Worm (Caenorhabditis elegans) whole organism, L4/young adult: ENCODE measurements around the gene dpy-20.

Experiments
- W03F9.2 ChIP-seq: fragments of 150-350 bp; optimal IDR thresholded peaks from 2 replicates; lab custom pipeline; 2014; ENCODE audit warnings: missing biosample characterization, missing genetic modification characterization
- him-1 ChIP-seq: sonication (generic microtip); optimal IDR thresholded peaks from 2 replicates; lab custom pipeline; 2016; ENCODE audit warnings: missing genotype, missing genetic modification reagents, missing genetic modification characterization, missing compliant biosample characterization

DNA sequence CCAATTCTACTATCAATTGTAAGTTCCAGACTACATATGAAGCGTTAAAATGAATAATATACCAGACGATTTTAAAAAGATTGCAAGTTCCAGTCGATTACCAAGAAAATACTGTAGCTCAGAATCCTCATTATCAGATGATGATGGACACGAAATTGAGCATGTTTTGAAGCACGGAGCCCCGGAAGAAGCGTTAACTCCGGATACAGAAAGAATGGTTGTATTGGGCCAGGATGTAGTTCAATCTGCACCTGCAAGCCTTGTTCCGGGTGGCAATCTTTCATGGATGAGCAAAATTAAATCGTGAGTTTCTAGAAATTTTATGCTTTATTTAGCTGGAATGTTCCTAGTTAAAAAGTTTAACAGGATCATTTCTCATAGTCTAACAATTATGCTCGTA, 32.7 kb downstream of the dpy-20 start, which contains the start of gene atg-4.2:
- TF ChIP-seq him-1 (tag; lab: Kevin White, UChicago) (no peak), W03F9.2 (tag; lab: Kevin White, UChicago) (no peak)
